Worm (Caenorhabditis elegans) whole organism, L3 larva: ENCODE results near the gene Y51H7C.9.
"Not testable (repeated sequence)": the region's sequence is repeated elsewhere in the genome, so short reads cannot be mapped to it uniquely, and the experiment has no call there.

ENCODE experiments used
- R02D3.7 ChIP-seq: fragments of 150-350 bp; optimal IDR thresholded peaks from 2 replicates; lab custom pipeline; 2014; ENCODE audit warnings: missing biosample characterization, missing genetic modification characterization
- ama-1 ChIP-seq: fragments of 150-350 bp; optimal IDR thresholded peaks from 2 replicates; lab custom pipeline; 2018
- ceh-82 ChIP-seq: fragments of 150-350 bp; optimal IDR thresholded peaks from 2 replicates; lab custom pipeline; 2014; ENCODE audit warnings: missing biosample characterization, missing genetic modification characterization
- eor-1 ChIP-seq, 2 experiments: fragments of 150-350 bp; optimal IDR thresholded peaks; 2 replicates each; lab custom pipeline; 2014 to 2018; ENCODE audit warnings: missing biosample characterization in 2 of 2, missing genetic modification characterization in 2 of 2
- lin-39 ChIP-seq: fragments of 150-350 bp; optimal IDR thresholded peaks from 2 replicates; lab custom pipeline; 2018; ENCODE audit warnings: missing biosample characterization, missing genetic modification reagents, missing genetic modification characterization
- mdl-1 ChIP-seq: fragments of 150-350 bp; optimal IDR thresholded peaks from 2 replicates; lab custom pipeline; 2014; ENCODE audit warnings: missing biosample characterization, missing genetic modification characterization
- nhr-23 ChIP-seq: fragments of 150-350 bp; optimal IDR thresholded peaks from 2 replicates; lab custom pipeline; 2014; ENCODE audit warnings: missing biosample characterization, missing genetic modification reagents, missing genetic modification characterization
- nhr-25 ChIP-seq: sonication (generic microtip); optimal IDR thresholded peaks from 2 replicates; lab custom pipeline; 2017; ENCODE audit warnings: missing biosample characterization, missing genetic modification characterization
- nhr-76 ChIP-seq: fragments of 150-350 bp; sonication (generic microtip); optimal IDR thresholded peaks from 5 replicates; lab custom pipeline; 2014; ENCODE audit warnings: missing biosample characterization, missing genetic modification characterization
- nhr-77 ChIP-seq: fragments of 150-350 bp; optimal IDR thresholded peaks from 2 replicates; lab custom pipeline; 2014; ENCODE audit warnings: missing biosample characterization, missing genetic modification characterization
- pha-4 ChIP-seq: fragments of 150-350 bp; optimal IDR thresholded peaks from 2 replicates; lab custom pipeline; 2014; ENCODE audit warnings: missing biosample characterization, missing genetic modification reagents, missing genetic modification characterization
- pqm-1 ChIP-seq: fragments of 150-350 bp; optimal IDR thresholded peaks from 2 replicates; lab custom pipeline; 2017; ENCODE audit warnings: missing biosample characterization, missing genetic modification characterization, inconsistent platforms
- unc-62 ChIP-seq: fragments of 150-350 bp; sonication (generic microtip); optimal IDR thresholded peaks from 4 replicates; lab custom pipeline; 2014; ENCODE audit warnings: missing biosample characterization, missing genetic modification reagents, missing genetic modification characterization
- ztf-11 ChIP-seq: fragments of 150-350 bp; optimal IDR thresholded peaks from 2 replicates; lab custom pipeline; 2014; ENCODE audit warnings: missing biosample characterization, missing genetic modification characterization

DNA sequence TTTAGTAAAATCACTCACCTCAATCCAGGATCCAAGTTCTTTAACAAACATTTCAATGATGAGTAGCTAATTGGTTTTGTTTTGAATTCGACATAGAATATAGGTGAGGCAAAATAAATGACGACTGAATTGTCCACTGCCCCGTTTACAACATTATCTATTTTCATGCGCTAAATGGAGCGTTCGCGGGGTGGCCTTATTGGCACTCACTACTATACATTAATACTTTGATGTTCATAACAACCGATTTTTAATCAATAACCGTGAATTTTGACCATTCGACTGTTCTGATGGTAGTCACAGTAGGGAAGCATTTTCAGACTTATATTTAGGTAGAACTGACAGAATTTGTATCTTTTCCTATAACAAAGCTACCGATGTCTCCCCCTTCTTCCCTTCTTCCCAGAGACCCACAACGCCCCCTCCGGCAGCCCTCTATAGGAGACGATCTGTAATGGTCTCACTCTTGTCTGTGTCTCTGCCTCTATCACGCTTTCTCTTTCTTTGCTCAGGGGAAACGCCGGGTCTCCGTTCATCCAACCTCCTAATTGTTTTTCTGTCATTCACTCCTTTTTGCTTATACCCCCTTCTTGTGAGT is 35.5 kb upstream of the Y51H7C.9 start, which contains the start of gene Y51H7C.12:
- not testable (repeated sequence) for TF ChIP-seq pqm-1 (tag; lab: Kevin White, UChicago); ceh-82; lin-39 (tag; lab: Kevin White, UChicago); nhr-77 (tag; lab: Kevin White, UChicago); unc-62 (GFP tag; lab: Kevin White, UChicago); R02D3.7 (tag; lab: Kevin White, UChicago); mdl-1 (tag; lab: Kevin White, UChicago); eor-1 (tag; optimal IDR thresholded peaks at IDR 0.05; lab: Kevin White, UChicago); pha-4; ama-1 (lab: Kevin White, UChicago); nhr-76 (tag; lab: Kevin White, UChicago); nhr-23; nhr-25 (tag; lab: Kevin White, UChicago); ztf-11
